Fruit fly (Drosophila melanogaster) whole organism, embryonic: ENCODE data around the gene Rnp4F.

Experiments used
- B-H1 ChIP-seq: fragments of 200-800 bp; sonication (Bioruptor generic); IDR thresholded peaks from 3 replicates; pipeline ENCODE4 v1.3.6; 2022; ENCODE audit warnings: missing biosample characterization, missing genetic modification characterization
- Bteb2 ChIP-seq: fragments of 200-800 bp; sonication (Bioruptor generic); optimal IDR thresholded peaks from 2 replicates; lab custom pipeline; 2016; ENCODE audit warnings: missing biosample characterization, missing genetic modification characterization
- CG11085 ChIP-seq: fragments of 200-800 bp; sonication (Bioruptor generic); IDR thresholded peaks from 2 replicates; pipeline ENCODE4 v1.3.6; 2022; ENCODE audit warnings: missing biosample characterization, missing genetic modification characterization
- CG11560 ChIP-seq: fragments of 200-800 bp; sonication (Bioruptor generic); IDR thresholded peaks from 3 replicates; pipeline ENCODE4 v1.3.6; 2022; ENCODE audit warnings: missing biosample characterization, missing genetic modification characterization
- CG12104 ChIP-seq: fragments of 200-800 bp; sonication (Bioruptor generic); optimal IDR thresholded peaks from 3 replicates; lab custom pipeline; 2016; ENCODE audit warnings: missing biosample characterization, missing genetic modification characterization
- CG17186 ChIP-seq: fragments of 200-800 bp; sonication (Bioruptor generic); optimal IDR thresholded peaks from 3 replicates; lab custom pipeline; 2017; ENCODE audit warnings: missing biosample characterization, missing genetic modification reagents, missing genetic modification characterization
- CG17361 ChIP-seq: fragments of 200-800 bp; sonication (Bioruptor generic); IDR thresholded peaks from 3 replicates; pipeline ENCODE4 v1.3.6; 2022; ENCODE audit warnings: missing biosample characterization, missing genetic modification characterization
- CG1792 ChIP-seq: fragments of 200-800 bp; sonication (Bioruptor generic); optimal IDR thresholded peaks from 2 replicates; lab custom pipeline; 2016; ENCODE audit warnings: missing biosample characterization, missing genetic modification characterization
- CG31224 ChIP-seq: fragments of 200-800 bp; sonication (Bioruptor generic); IDR thresholded peaks from 2 replicates; pipeline ENCODE4 v1.3.6; 2022; ENCODE audit warnings: missing biosample characterization, missing genetic modification characterization
- CG3163 ChIP-seq: fragments of 200-800 bp; sonication (Bioruptor generic); optimal IDR thresholded peaks from 3 replicates; lab custom pipeline; 2016; ENCODE audit warnings: missing biosample characterization, missing genetic modification characterization
- CG32767 ChIP-seq: fragments of 200-800 bp; sonication (Bioruptor generic); IDR thresholded peaks from 2 replicates; pipeline ENCODE4 v1.3.6; 2022; ENCODE audit warnings: missing biosample characterization, missing genetic modification characterization
- CG3838 ChIP-seq: fragments of 200-800 bp; sonication (Bioruptor generic); optimal IDR thresholded peaks from 3 replicates; lab custom pipeline; 2016; ENCODE audit warnings: missing biosample characterization, missing genetic modification characterization
- CG4328 ChIP-seq: fragments of 200-800 bp; sonication (Bioruptor generic); optimal IDR thresholded peaks from 3 replicates; lab custom pipeline; 2017; ENCODE audit warnings: missing biosample characterization, missing genetic modification reagents, missing genetic modification characterization
- CG6254 ChIP-seq: fragments of 200-800 bp; sonication (Bioruptor generic); optimal IDR thresholded peaks from 3 replicates; lab custom pipeline; 2017; ENCODE audit warnings: mild to moderate bottlenecking, missing biosample characterization, missing genetic modification reagents, missing genetic modification characterization
- CG8478 ChIP-seq: fragments of >200 bp; optimal IDR thresholded peaks from 2 replicates; lab custom pipeline; 2018
- CG8944 ChIP-seq: fragments of 200-800 bp; sonication (Bioruptor generic); optimal IDR thresholded peaks from 3 replicates; lab custom pipeline; 2016; ENCODE audit warnings: missing biosample characterization, missing genetic modification characterization
- CG9215 ChIP-seq: fragments of 200-800 bp; sonication (Bioruptor generic); IDR thresholded peaks from 2 replicates; pipeline ENCODE4 v1.3.6; 2022; ENCODE audit warnings: missing biosample characterization, missing genetic modification characterization
- CHES-1-like ChIP-seq: fragments of 200-800 bp; sonication (Bioruptor generic); optimal IDR thresholded peaks from 2 replicates; lab custom pipeline; 2016; ENCODE audit warnings: missing biosample characterization, missing genetic modification characterization
- CrebB ChIP-seq: fragments of 200-800 bp; sonication (Bioruptor generic); optimal IDR thresholded peaks from 3 replicates; lab custom pipeline; 2018; ENCODE audit warnings: missing biosample characterization, mild to moderate bottlenecking, missing genetic modification characterization
- Dbx ChIP-seq: fragments of 200-800 bp; sonication (Bioruptor generic); IDR thresholded peaks from 3 replicates; pipeline ENCODE4 v1.3.6; 2022; ENCODE audit warnings: missing biosample characterization, missing genetic modification characterization
- E2f1 ChIP-seq: fragments of 200-800 bp; sonication (Bioruptor generic); IDR thresholded peaks from 2 replicates; pipeline ENCODE4 v1.3.6; 2022; ENCODE audit warnings: missing biosample characterization, missing genetic modification characterization
- ERR ChIP-seq: fragments of 200-800 bp; sonication (Bioruptor generic); optimal IDR thresholded peaks from 2 replicates; lab custom pipeline; 2016; ENCODE audit warnings: missing biosample characterization, missing genetic modification characterization
- Lim3 ChIP-seq: fragments of 200-800 bp; sonication (Bioruptor generic); IDR thresholded peaks from 2 replicates; pipeline ENCODE4 v1.3.6; 2022; ENCODE audit warnings: missing biosample characterization, missing genetic modification characterization
- Max ChIP-seq: fragments of 200-800 bp; sonication (Bioruptor generic); optimal IDR thresholded peaks from 2 replicates; lab custom pipeline; 2016; ENCODE audit warnings: missing biosample characterization, mild to moderate bottlenecking, missing genetic modification characterization
- Med ChIP-seq: fragments of 200-800 bp; sonication (Bioruptor generic); peaks from one replicate; lab custom pipeline; 2016; ENCODE audit warnings: missing biosample characterization, missing genetic modification characterization, mild to moderate bottlenecking, inconsistent platforms, moderate library complexity
- Mes4 ChIP-seq: fragments of 200-800 bp; sonication (Bioruptor generic); optimal IDR thresholded peaks from 2 replicates; lab custom pipeline; 2016; ENCODE audit warnings: missing biosample characterization, missing genetic modification characterization
- Myb ChIP-seq: fragments of 200-800 bp; sonication (Bioruptor generic); optimal IDR thresholded peaks from 2 replicates; lab custom pipeline; 2016; ENCODE audit warnings: missing biosample characterization, missing genetic modification characterization
- Nf-YB ChIP-seq: fragments of 200-800 bp; sonication (Bioruptor generic); optimal IDR thresholded peaks from 3 replicates; lab custom pipeline; 2019; ENCODE audit warnings: missing biosample characterization, mild to moderate bottlenecking, missing genetic modification characterization, moderate library complexity
- Nf-YC ChIP-seq: fragments of 200-800 bp; optimal IDR thresholded peaks from 3 replicates; lab custom pipeline; 2019; ENCODE audit warnings: missing biosample characterization, mild to moderate bottlenecking, missing genetic modification characterization, moderate library complexity
- NfI ChIP-seq: fragments of 200-800 bp; sonication (Bioruptor generic); optimal IDR thresholded peaks from 3 replicates; lab custom pipeline; 2018; ENCODE audit warnings: missing biosample characterization, mild to moderate bottlenecking, missing genetic modification characterization, moderate library complexity
- Optix ChIP-seq: fragments of 200-800 bp; sonication (Bioruptor generic); IDR thresholded peaks from 3 replicates; pipeline ENCODE4 v1.3.6; 2022; ENCODE audit warnings: missing biosample characterization, missing genetic modification characterization
- Sry-β ChIP-seq: fragments of 200-800 bp; sonication (Bioruptor generic); optimal IDR thresholded peaks from 2 replicates; lab custom pipeline; 2018; ENCODE audit warnings: missing biosample characterization, mild to moderate bottlenecking, missing genetic modification characterization, moderate library complexity
- Ssrp ChIP-seq: fragments of 200-800 bp; sonication (Bioruptor generic); optimal IDR thresholded peaks from 2 replicates; lab custom pipeline; 2018; ENCODE audit warnings: missing biosample characterization, mild to moderate bottlenecking, missing genetic modification characterization, moderate library complexity
- Stat92E ChIP-seq, 3 experiments: fragments of >200 bp in 2 of 3; fragments of 200-800 bp in 1 of 3; sonication (Bioruptor generic) in 1 of 3; optimal IDR thresholded peaks; 2 replicates each; lab custom pipeline; 2017 to 2019; ENCODE audit warnings: missing biosample characterization in 3 of 3, missing genetic modification characterization in 3 of 3, mild to moderate bottlenecking in 1 of 3, moderate library complexity in 1 of 3
- abd-A ChIP-seq: fragments of 200-800 bp; sonication (Bioruptor generic); optimal IDR thresholded peaks from 3 replicates; lab custom pipeline; 2019; ENCODE audit warnings: missing biosample characterization, mild to moderate bottlenecking, missing genetic modification characterization, moderate library complexity
- amos ChIP-seq: fragments of 200-800 bp; sonication (Bioruptor generic); IDR thresholded peaks from 2 replicates; pipeline ENCODE4 v1.3.6; 2022; ENCODE audit warnings: missing biosample characterization, missing genetic modification characterization; ENCODE audit not compliant: partially characterized antibody
- croc ChIP-seq: fragments of 200-800 bp; sonication (Bioruptor generic); conservative IDR thresholded peaks from 3 replicates; pipeline ENCODE4 v1.3.6; 2022; ENCODE audit warnings: missing biosample characterization, missing genetic modification characterization
- dati ChIP-seq: fragments of 200-800 bp; sonication (Bioruptor generic); IDR thresholded peaks from 2 replicates; pipeline ENCODE4 v1.3.6; 2022; ENCODE audit warnings: missing biosample characterization, missing genetic modification characterization
- emc ChIP-seq: fragments of 200-800 bp; sonication (Bioruptor generic); optimal IDR thresholded peaks from 2 replicates; lab custom pipeline; 2016; ENCODE audit warnings: missing biosample characterization, missing genetic modification characterization
- fu2 ChIP-seq: fragments of 200-800 bp; sonication (Bioruptor generic); optimal IDR thresholded peaks from 2 replicates; lab custom pipeline; 2016; ENCODE audit warnings: missing biosample characterization, missing genetic modification characterization
- gsb ChIP-seq: fragments of 200-800 bp; sonication (Bioruptor generic); IDR thresholded peaks from 2 replicates; pipeline ENCODE4 v1.3.6; 2022; ENCODE audit warnings: missing biosample characterization, missing genetic modification characterization
- lilli ChIP-seq: fragments of 200-800 bp; sonication (Bioruptor generic); optimal IDR thresholded peaks from 3 replicates; lab custom pipeline; 2016; ENCODE audit warnings: missing biosample characterization, missing genetic modification characterization
- otp ChIP-seq: fragments of 200-800 bp; sonication (Bioruptor generic); IDR thresholded peaks from 3 replicates; pipeline ENCODE4, ENCODE4 v1.3.6; 2022; ENCODE audit warnings: missing biosample characterization, missing genetic modification characterization
- pb ChIP-seq: fragments of 200-800 bp; sonication (Bioruptor generic); optimal IDR thresholded peaks from 3 replicates; lab custom pipeline; 2016; ENCODE audit warnings: missing biosample characterization, missing genetic modification characterization
- phol ChIP-seq: fragments of 200-800 bp; sonication (Bioruptor generic); optimal IDR thresholded peaks from 3 replicates; lab custom pipeline; 2018; ENCODE audit warnings: missing biosample characterization, mild to moderate bottlenecking, missing genetic modification characterization, moderate library complexity
- psq ChIP-seq: fragments of 200-800 bp; sonication (Bioruptor generic); optimal IDR thresholded peaks from 2 replicates; lab custom pipeline; 2017; ENCODE audit warnings: missing biosample characterization, missing genetic modification characterization
- ranshi ChIP-seq: fragments of 200-800 bp; sonication (Bioruptor generic); IDR thresholded peaks from 2 replicates; pipeline ENCODE4 v1.3.6; 2022; ENCODE audit warnings: missing biosample characterization, missing genetic modification characterization
- rib ChIP-seq: fragments of 200-800 bp; sonication (Bioruptor generic); IDR thresholded peaks from 2 replicates; pipeline ENCODE4 v1.3.6; 2022; ENCODE audit warnings: missing biosample characterization, missing genetic modification characterization
- sima ChIP-seq: fragments of 200-800 bp; sonication (Bioruptor generic); optimal IDR thresholded peaks from 2 replicates; lab custom pipeline; 2016; ENCODE audit warnings: missing biosample characterization, missing genetic modification characterization
- slp2 ChIP-seq: fragments of 200-800 bp; sonication (Bioruptor generic); optimal IDR thresholded peaks from 2 replicates; lab custom pipeline; 2016; ENCODE audit warnings: missing biosample characterization, missing genetic modification characterization
- sob ChIP-seq: fragments of 200-800 bp; sonication (Bioruptor generic); IDR thresholded peaks from 2 replicates; pipeline ENCODE4 v1.3.6; 2022; ENCODE audit warnings: missing biosample characterization, missing genetic modification characterization
- stwl ChIP-seq: fragments of 200-800 bp; sonication (Bioruptor generic); optimal IDR thresholded peaks from 3 replicates; lab custom pipeline; 2018; ENCODE audit warnings: missing biosample characterization, mild to moderate bottlenecking, missing genetic modification characterization, moderate library complexity
- zen ChIP-seq: fragments of 200-800 bp; sonication (Bioruptor generic); optimal IDR thresholded peaks from 3 replicates; lab custom pipeline; 2018; ENCODE audit warnings: missing biosample characterization, mild to moderate bottlenecking, missing genetic modification characterization, moderate library complexity

The Rnp4F gene

DNA sequence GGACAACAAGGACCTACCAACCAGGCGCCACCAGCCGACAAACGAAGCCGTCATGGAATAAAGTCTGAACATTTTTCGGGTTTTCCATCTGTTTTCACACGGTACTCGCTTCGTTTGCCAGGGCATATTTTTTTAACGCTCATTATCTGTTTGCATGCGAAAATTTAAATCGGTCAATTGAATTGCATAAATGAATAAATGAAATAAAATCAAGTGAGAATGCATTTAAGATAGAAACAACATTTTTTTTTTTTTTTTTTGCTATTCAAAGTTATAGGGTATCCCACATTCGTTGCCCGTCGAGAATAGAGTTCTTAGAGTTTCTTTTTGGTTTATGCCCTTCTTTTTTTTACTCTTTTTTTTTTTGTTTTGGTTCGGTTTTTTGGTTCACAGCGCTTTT, 36.7 kb downstream of the Rnp4F start (continued):
- TF ChIP-seq ranshi (GFP tag; lab: Robert Waterston, UW) (peak; percentile 30; the same call in 1 of the 2 replicates), CG11085 (GFP tag; lab: Robert Waterston, UW) (0 out of 2 replicates have a peak, but pooled peaks have one; percentile 19), CG8944 (GFP tag; lab: Kevin White, UChicago) (peak; percentile 16), CG8478 (lab: Kevin White, UChicago) (no peak), CG17186 (GFP tag; lab: Kevin White, UChicago) (no peak), Lim3 (GFP tag; lab: Robert Waterston, UW) (no peak), Ssrp (tag; lab: Kevin White, UChicago) (no peak), zen (peak; percentile 84), CG32767 (GFP tag; lab: Robert Waterston, UW) (no peak), rib (GFP tag; lab: Robert Waterston, UW) (no peak), Sry-β (no peak), CG12104 (peak; percentile 21), B-H1 (no peak), ERR (GFP tag; lab: Kevin White, UChicago) (no peak), CG17361 (GFP tag; lab: Robert Waterston, UW) (no peak), CG11560 (tag; lab: Robert Waterston, UW) (no peak), slp2 (GFP tag; lab: Kevin White, UChicago) (no peak), Myb (GFP tag; lab: Kevin White, UChicago) (peak; percentile 20), lilli (GFP tag; lab: Kevin White, UChicago) (peak; percentile 62), CG1792 (GFP tag; lab: Kevin White, UChicago) (peak; percentile 15), stwl (tag; lab: Kevin White, UChicago) (no peak), fu2 (GFP tag; lab: Kevin White, UChicago) (no peak), CG9215 (GFP tag; lab: Robert Waterston, UW) (0 out of 2 replicates have a peak, but pooled peaks have one; percentile 7), psq (GFP tag; lab: Kevin White, UChicago) (no peak), E2f1 (peak; percentile 51), dati (no peak), Max (GFP tag; lab: Kevin White, UChicago) (peak; percentile 9), CG4328 (GFP tag; lab: Kevin White, UChicago) (no peak), otp (GFP tag; lab: Robert Waterston, UW) (no peak), phol (peak; percentile 65), CG6254 (GFP tag; lab: Kevin White, UChicago) (no peak), amos (GFP tag; lab: Robert Waterston, UW) (no peak), Nf-YC (tag; lab: Kevin White, UChicago) (peak; percentile 4), NfI (GFP tag; lab: Kevin White, UChicago) (peak; percentile 30), sima (GFP tag; lab: Kevin White, UChicago) (no peak), CG3838 (no peak), Optix (GFP tag; lab: Robert Waterston, UW) (no peak), CG3163 (peak; percentile 20), CrebB (no peak), Stat92E (GFP tag; optimal IDR thresholded peaks at IDR 0.05; lab: Kevin White, UChicago) (no peak), croc (GFP tag; lab: Robert Waterston, UW) (no peak; the same call in 2 of the 3 replicates), Med (peak; percentile 77), Bteb2 (no peak), Nf-YB (GFP tag; lab: Kevin White, UChicago) (no peak), Dbx (GFP tag; lab: Robert Waterston, UW) (peak; percentile 57; the same call in 1 of the 3 replicates), abd-A (tag; lab: Kevin White, UChicago) (no peak), CHES-1-like (GFP tag; lab: Kevin White, UChicago) (peak; percentile 6), pb (GFP tag; lab: Kevin White, UChicago) (no peak), emc (peak; percentile 2), CG31224 (no peak), gsb (GFP tag; lab: Robert Waterston, UW) (no peak), sob (GFP tag; lab: Robert Waterston, UW) (peak; percentile 69), Mes4 (GFP tag; lab: Kevin White, UChicago) (no peak)
